Fruit fly (Drosophila melanogaster) whole organism, prepupa: ENCODE measurements around the gene Lcp65Aa.
A peak's percentile ranks its signal among the peaks of the same experiment; 100 is the strongest.

Source experiments
- Blimp-1 ChIP-seq: fragments of 200-800 bp; sonication (Bioruptor generic); optimal IDR thresholded peaks from 3 replicates; lab custom pipeline; 2017; ENCODE audit warnings: missing biosample characterization, missing genetic modification characterization, mild to moderate bottlenecking, moderate library complexity, missing genetic modification reagents
- CG3032 ChIP-seq: fragments of 200-800 bp; optimal IDR thresholded peaks from 2 replicates; lab custom pipeline; 2019; ENCODE audit warnings: missing biosample characterization, mild to moderate bottlenecking, missing genetic modification characterization, moderate library complexity
- CG31627 ChIP-seq: fragments of 200-800 bp; sonication (Bioruptor generic); optimal IDR thresholded peaks from 3 replicates; lab custom pipeline; 2016; ENCODE audit warnings: missing biosample characterization, missing genetic modification characterization
- CG32006 ChIP-seq: fragments of 200-800 bp; sonication (Bioruptor generic); optimal IDR thresholded peaks from 3 replicates; lab custom pipeline; 2017; ENCODE audit warnings: missing biosample characterization, mild to moderate bottlenecking, missing genetic modification characterization
- CG3919 ChIP-seq: fragments of 200-800 bp; sonication (Bioruptor generic); optimal IDR thresholded peaks from 3 replicates; lab custom pipeline; 2016; ENCODE audit warnings: missing biosample characterization, missing genetic modification characterization
- CG4318 ChIP-seq: fragments of 200-800 bp; sonication (Bioruptor generic); optimal IDR thresholded peaks from 3 replicates; lab custom pipeline; 2017; ENCODE audit warnings: missing biosample characterization, mild to moderate bottlenecking, missing genetic modification characterization
- CG6163 ChIP-seq: fragments of 200-800 bp; sonication (Bioruptor generic); IDR thresholded peaks from 3 replicates; pipeline ENCODE4 v1.3.6; 2022; ENCODE audit warnings: missing biosample characterization, missing genetic modification characterization
- CG6276 ChIP-seq: fragments of 200-800 bp; sonication (Bioruptor generic); optimal IDR thresholded peaks from 2 replicates; lab custom pipeline; 2017; ENCODE audit warnings: missing biosample characterization, mild to moderate bottlenecking, missing genetic modification characterization
- CG6808 ChIP-seq: fragments of 200-800 bp; sonication (Bioruptor generic); optimal IDR thresholded peaks from 3 replicates; lab custom pipeline; 2017; ENCODE audit warnings: missing biosample characterization, missing genetic modification characterization, mild to moderate bottlenecking, moderate library complexity, missing genetic modification reagents
- CG7368 ChIP-seq: fragments of 200-800 bp; sonication (Bioruptor generic); optimal IDR thresholded peaks from 3 replicates; lab custom pipeline; 2016; ENCODE audit warnings: missing biosample characterization, missing genetic modification characterization
- CG8119 ChIP-seq: fragments of 200-800 bp; sonication (Bioruptor generic); IDR thresholded peaks from 3 replicates; pipeline ENCODE4 v1.3.6; 2022; ENCODE audit warnings: missing biosample characterization, missing genetic modification characterization
- Eip78C ChIP-seq: fragments of 200-800 bp; sonication (Bioruptor generic); peaks from one replicate; lab custom pipeline; 2016; ENCODE audit warnings: missing biosample characterization, missing genetic modification characterization
- Eip93F ChIP-seq: fragments of 200-800 bp; sonication (Bioruptor generic); optimal IDR thresholded peaks from 2 replicates; lab custom pipeline; 2016; ENCODE audit warnings: missing biosample characterization, mild to moderate bottlenecking, missing genetic modification characterization
- Ets21C ChIP-seq: fragments of 200-800 bp; sonication (Bioruptor generic); optimal IDR thresholded peaks from 3 replicates; lab custom pipeline; 2016; ENCODE audit warnings: missing biosample characterization, missing genetic modification characterization
- Ets96B ChIP-seq: fragments of 200-800 bp; optimal IDR thresholded peaks from 2 replicates; lab custom pipeline; 2019; ENCODE audit warnings: missing biosample characterization, mild to moderate bottlenecking, missing genetic modification characterization, moderate library complexity
- Hr38 ChIP-seq: sonication (Bioruptor generic); optimal IDR thresholded peaks from 2 replicates; lab custom pipeline; 2016; ENCODE audit warnings: missing biosample characterization, missing genetic modification characterization
- Hr4 ChIP-seq: fragments of 200-800 bp; sonication (Bioruptor generic); optimal IDR thresholded peaks from 3 replicates; lab custom pipeline; 2016; ENCODE audit warnings: missing biosample characterization, missing genetic modification characterization
- OdsH ChIP-seq: fragments of 200-800 bp; sonication (Bioruptor generic); optimal IDR thresholded peaks from 3 replicates; lab custom pipeline; 2016; ENCODE audit warnings: missing biosample characterization, missing genetic modification characterization
- Smox ChIP-seq: fragments of 200-800 bp; sonication (Bioruptor generic); optimal IDR thresholded peaks from 3 replicates; lab custom pipeline; 2016; ENCODE audit warnings: missing biosample characterization, missing genetic modification characterization
- Sox102F ChIP-seq: fragments of 200-800 bp; sonication (Bioruptor generic); optimal IDR thresholded peaks from 2 replicates; lab custom pipeline; 2016; ENCODE audit warnings: missing biosample characterization, mild to moderate bottlenecking, missing genetic modification characterization
- Sox14 ChIP-seq: fragments of 200-800 bp; sonication (Bioruptor generic); optimal IDR thresholded peaks from 3 replicates; lab custom pipeline; 2016; ENCODE audit warnings: missing biosample characterization, missing genetic modification characterization
- Sox15 ChIP-seq: fragments of 200-800 bp; sonication (Bioruptor generic); optimal IDR thresholded peaks from 3 replicates; lab custom pipeline; 2016; ENCODE audit warnings: missing biosample characterization, missing genetic modification characterization
- achi ChIP-seq: fragments of 200-800 bp; sonication (Bioruptor generic); optimal IDR thresholded peaks from 3 replicates; lab custom pipeline; 2016; ENCODE audit warnings: missing biosample characterization, missing genetic modification characterization
- acj6 ChIP-seq: fragments of 200-800 bp; sonication (Bioruptor generic); optimal IDR thresholded peaks from 3 replicates; lab custom pipeline; 2016; ENCODE audit warnings: missing biosample characterization, missing genetic modification characterization
- cyc ChIP-seq: fragments of 200-800 bp; sonication (Bioruptor generic); optimal IDR thresholded peaks from 3 replicates; lab custom pipeline; 2016; ENCODE audit warnings: missing biosample characterization, missing genetic modification characterization
- dac ChIP-seq: fragments of 200-800 bp; sonication (Bioruptor generic); optimal IDR thresholded peaks from 2 replicates; lab custom pipeline; 2017; ENCODE audit warnings: missing biosample characterization, mild to moderate bottlenecking, missing genetic modification characterization
- eg ChIP-seq: fragments of 200-800 bp; sonication (Bioruptor generic); IDR thresholded peaks from 3 replicates; pipeline ENCODE4 v1.3.6; 2022; ENCODE audit warnings: missing biosample characterization, missing genetic modification characterization
- esn ChIP-seq: fragments of 200-800 bp; sonication (Bioruptor generic); optimal IDR thresholded peaks from 2 replicates; lab custom pipeline; 2016; ENCODE audit warnings: missing biosample characterization, mild to moderate bottlenecking, missing genetic modification characterization, moderate library complexity
- fd59A ChIP-seq: fragments of 200-800 bp; sonication (Bioruptor generic); optimal IDR thresholded peaks from 2 replicates; lab custom pipeline; 2017; ENCODE audit warnings: missing biosample characterization, mild to moderate bottlenecking, missing genetic modification characterization, missing genetic modification reagents
- fkh ChIP-seq: fragments of 200-800 bp; sonication (Bioruptor generic); optimal IDR thresholded peaks from 3 replicates; lab custom pipeline; 2017; ENCODE audit warnings: missing biosample characterization, mild to moderate bottlenecking, missing genetic modification characterization, moderate library complexity
- lz ChIP-seq: fragments of 200-800 bp; sonication (Bioruptor generic); optimal IDR thresholded peaks from 3 replicates; lab custom pipeline; 2016; ENCODE audit warnings: missing biosample characterization, missing genetic modification characterization
- net ChIP-seq: fragments of 200-800 bp; sonication (Bioruptor generic); optimal IDR thresholded peaks from 3 replicates; lab custom pipeline; 2016; ENCODE audit warnings: missing biosample characterization, missing genetic modification characterization
- pdm3 ChIP-seq: fragments of 200-800 bp; sonication (Bioruptor generic); optimal IDR thresholded peaks from 3 replicates; lab custom pipeline; 2016; ENCODE audit warnings: missing biosample characterization, missing genetic modification characterization
- salr ChIP-seq, 2 experiments: fragments of 200-800 bp; sonication (Bioruptor generic); optimal IDR thresholded peaks; 3 replicates each; lab custom pipeline; 2016 to 2018; ENCODE audit warnings: missing biosample characterization in 2 of 2, missing genetic modification characterization in 2 of 2, mild to moderate bottlenecking in 1 of 2
- spab ChIP-seq: fragments of 200-800 bp; sonication (Bioruptor generic); optimal IDR thresholded peaks from 2 replicates; lab custom pipeline; 2017; ENCODE audit warnings: missing biosample characterization, mild to moderate bottlenecking, missing genetic modification characterization, missing genetic modification reagents
- svp ChIP-seq: fragments of 200-800 bp; sonication (Bioruptor generic); peaks from one replicate; lab custom pipeline; 2016; ENCODE audit warnings: missing biosample characterization, missing genetic modification characterization
- topi ChIP-seq: fragments of 200-800 bp; sonication (Bioruptor generic); optimal IDR thresholded peaks from 3 replicates; lab custom pipeline; 2016; ENCODE audit warnings: missing biosample characterization, missing genetic modification characterization

The Lcp65Aa gene

dm6 chr3L:6157327-6158032 lies 6.4 kb downstream of the Lcp65Aa start, which contains the start of gene CG13297:
Gene CG13297 (minus strand): TSS chr3L:6157377.
- TF ChIP-seq CG6276 (peak; percentile 33), Eip78C (peak; percentile 34), CG32006 (GFP tag; lab: Kevin White, UChicago) (peak; percentile 14), topi (GFP tag; lab: Kevin White, UChicago) (no peak)

- TF ChIP-seq net (GFP tag; lab: Kevin White, UChicago): no peak
- no peak for TF ChIP-seq CG3032 (tag; lab: Kevin White, UChicago)
- no peak for TF ChIP-seq eg (GFP tag; lab: Robert Waterston, UW)
- TF ChIP-seq svp (GFP tag; lab: Kevin White, UChicago): no peak
- no peak for TF ChIP-seq esn
- no peak for TF ChIP-seq CG8119 (GFP tag; lab: Robert Waterston, UW)
- no peak for TF ChIP-seq Sox15
- TF ChIP-seq CG3919 (GFP tag; lab: Kevin White, UChicago): no peak
- no peak for TF ChIP-seq Sox102F (GFP tag; lab: Kevin White, UChicago)
- TF ChIP-seq dac (GFP tag; lab: Kevin White, UChicago): no peak
- TF ChIP-seq acj6 (GFP tag; lab: Kevin White, UChicago): no peak
- no peak for TF ChIP-seq CG4318
- TF ChIP-seq CG6808 (GFP tag; lab: Kevin White, UChicago): no peak
These were observed 7.4 kb downstream of the Lcp65Aa start, which contains the start of gene Cpr65Ay for dm6 chr3L:6158530-6158929. Gene Cpr65Ay (minus strand): TSS chr3L:6158630.

- TF ChIP-seq svp (GFP tag; lab: Kevin White, UChicago) (peak; percentile 47), lz (GFP tag; lab: Kevin White, UChicago) (no peak), Hr38 (GFP tag; lab: Kevin White, UChicago) (no peak)
- TF ChIP-seq, all 60 proteins: peak for 1
These were observed 8.8 kb downstream of the Lcp65Aa start for dm6 chr3L:6159863-6160262.

dm6 chr3L:6160514-6160913 lies 9.4 kb downstream of the Lcp65Aa start, which contains the start of gene Cpr65Az:
Gene Cpr65Az (plus strand): TSS chr3L:6160814.
- TF ChIP-seq CG7368: no peak
- TF ChIP-seq CG6808 (GFP tag; lab: Kevin White, UChicago): no peak
- TF ChIP-seq Smox: no peak
- no peak for TF ChIP-seq acj6 (GFP tag; lab: Kevin White, UChicago)
- TF ChIP-seq Sox14 (GFP tag; lab: Kevin White, UChicago): no peak
- TF ChIP-seq CG31627 (GFP tag; lab: Kevin White, UChicago): no peak
- no peak for TF ChIP-seq Eip78C
- no peak for TF ChIP-seq Ets96B (tag; lab: Kevin White, UChicago)
- TF ChIP-seq CG6163 (GFP tag; lab: Robert Waterston, UW): no peak
- no peak for TF ChIP-seq CG4318
- no peak for TF ChIP-seq achi (GFP tag; lab: Kevin White, UChicago)
- TF ChIP-seq Blimp-1 (GFP tag; lab: Kevin White, UChicago): no peak
- TF ChIP-seq CG3032 (tag; lab: Kevin White, UChicago): no peak
- TF ChIP-seq Eip93F: no peak
- TF ChIP-seq Hr4 (GFP tag; lab: Kevin White, UChicago): no peak
- no peak for TF ChIP-seq salr (GFP tag; optimal IDR thresholded peaks at IDR 0.05; lab: Kevin White, UChicago)
- no peak for TF ChIP-seq pdm3 (GFP tag; lab: Kevin White, UChicago)
- no peak for TF ChIP-seq Hr38 (GFP tag; lab: Kevin White, UChicago)
- TF ChIP-seq lz (GFP tag; lab: Kevin White, UChicago): no peak
- TF ChIP-seq CG6276: no peak

- no peak for TF ChIP-seq svp (GFP tag; lab: Kevin White, UChicago)
- TF ChIP-seq pdm3 (GFP tag; lab: Kevin White, UChicago): no peak
- no peak for TF ChIP-seq cyc
- TF ChIP-seq fkh (GFP tag; lab: Kevin White, UChicago): no peak
- no peak for TF ChIP-seq salr (GFP tag; optimal IDR thresholded peaks at IDR 0.05; lab: Kevin White, UChicago)
- TF ChIP-seq spab (GFP tag; lab: Kevin White, UChicago): no peak
- TF ChIP-seq CG6276: no peak
- no peak for TF ChIP-seq fd59A (GFP tag; lab: Kevin White, UChicago)
- no peak for TF ChIP-seq topi (GFP tag; lab: Kevin White, UChicago)
- TF ChIP-seq Smox: no peak
- TF ChIP-seq Eip78C: no peak
- TF ChIP-seq CG3919 (GFP tag; lab: Kevin White, UChicago): no peak
- TF ChIP-seq CG6163 (GFP tag; lab: Robert Waterston, UW): no peak
- no peak for TF ChIP-seq OdsH (GFP tag; lab: Kevin White, UChicago)
- TF ChIP-seq CG4318: no peak
- TF ChIP-seq Ets21C (GFP tag; lab: Kevin White, UChicago): no peak
These were observed 10.9 kb downstream of the Lcp65Aa start for dm6 chr3L:6161997-6162396.
